Fruit fly (Drosophila melanogaster) whole organism, adult: Measurements from ENCODE around the gene Dhrs4.
A peak's percentile ranks its signal among the peaks of the same experiment; 100 is the strongest.

Source experiments
- CG11617 ChIP-seq: fragments of 200-800 bp; sonication (Bioruptor generic); optimal IDR thresholded peaks from 2 replicates; lab custom pipeline; 2017; ENCODE audit warnings: mild to moderate bottlenecking, missing biosample characterization, missing genetic modification reagents, missing genetic modification characterization
- CG12768 ChIP-seq: fragments of 200-800 bp; sonication (Bioruptor generic); optimal IDR thresholded peaks from 2 replicates; lab custom pipeline; 2017; ENCODE audit warnings: missing biosample characterization, missing genetic modification characterization, mild to moderate bottlenecking, moderate library complexity, missing genetic modification reagents
- CG14711 ChIP-seq: fragments of 200-800 bp; sonication (Bioruptor generic); optimal IDR thresholded peaks from 2 replicates; lab custom pipeline; 2018; ENCODE audit warnings: missing biosample characterization, mild to moderate bottlenecking, missing genetic modification characterization, moderate library complexity
- CG1620 ChIP-seq: fragments of 200-800 bp; sonication (Bioruptor generic); optimal IDR thresholded peaks from 2 replicates; lab custom pipeline; 2016; ENCODE audit warnings: missing biosample characterization, missing genetic modification characterization
- CG33017 ChIP-seq: fragments of 200-800 bp; sonication (Bioruptor generic); optimal IDR thresholded peaks from 2 replicates; lab custom pipeline; 2018; ENCODE audit warnings: missing biosample characterization, mild to moderate bottlenecking, missing genetic modification characterization, moderate library complexity
- CG5204 ChIP-seq: fragments of 200-800 bp; sonication (Bioruptor generic); optimal IDR thresholded peaks from 2 replicates; lab custom pipeline; 2016; ENCODE audit warnings: missing biosample characterization, missing genetic modification characterization
- CG7045 ChIP-seq: fragments of 200-800 bp; sonication (Bioruptor generic); optimal IDR thresholded peaks from 2 replicates; lab custom pipeline; 2017; ENCODE audit warnings: missing biosample characterization, mild to moderate bottlenecking, missing genetic modification characterization
- CG7101 ChIP-seq: fragments of 200-800 bp; sonication (Bioruptor generic); optimal IDR thresholded peaks from 2 replicates; lab custom pipeline; 2018; ENCODE audit warnings: missing biosample characterization, mild to moderate bottlenecking, missing genetic modification characterization, moderate library complexity
- Clk ChIP-seq: fragments of 200-800 bp; sonication (Bioruptor generic); optimal IDR thresholded peaks from 2 replicates; lab custom pipeline; 2017; ENCODE audit warnings: missing biosample characterization, missing genetic modification characterization
- Crg-1 ChIP-seq: fragments of 200-800 bp; sonication (Bioruptor generic); optimal IDR thresholded peaks from 2 replicates; lab custom pipeline; 2016; ENCODE audit warnings: missing biosample characterization, missing genetic modification characterization
- Hr96 ChIP-seq: fragments of 200-800 bp; sonication (Bioruptor generic); optimal IDR thresholded peaks from 2 replicates; lab custom pipeline; 2016; ENCODE audit warnings: missing biosample characterization, missing genetic modification characterization
- Mnt ChIP-seq: fragments of 200-800 bp; sonication (Bioruptor generic); optimal IDR thresholded peaks from 2 replicates; lab custom pipeline; 2016; ENCODE audit warnings: missing biosample characterization, mild to moderate bottlenecking, missing genetic modification characterization
- bab1 ChIP-seq: fragments of 200-800 bp; sonication (Bioruptor generic); optimal IDR thresholded peaks from 3 replicates; lab custom pipeline; 2019; ENCODE audit warnings: missing biosample characterization, mild to moderate bottlenecking, missing genetic modification characterization, moderate library complexity
- cic ChIP-seq: fragments of 200-800 bp; sonication (Bioruptor generic); optimal IDR thresholded peaks from 2 replicates; lab custom pipeline; 2017; ENCODE audit warnings: missing biosample characterization, mild to moderate bottlenecking, missing genetic modification characterization, moderate library complexity
- cnc ChIP-seq, 2 experiments: fragments of >200 bp; optimal IDR thresholded peaks; 2 replicates each; lab custom pipeline; 2017
- kay ChIP-seq: fragments of 200-800 bp; sonication (Bioruptor generic); peaks from one replicate; lab custom pipeline; 2016; ENCODE audit warnings: missing biosample characterization, missing genetic modification characterization, borderline replicate concordance
- ovo ChIP-seq: fragments of 200-800 bp; sonication (Bioruptor generic); optimal IDR thresholded peaks from 2 replicates; lab custom pipeline; 2016; ENCODE audit warnings: missing biosample characterization, missing genetic modification characterization
- pad ChIP-seq: fragments of 200-800 bp; sonication (Bioruptor generic); optimal IDR thresholded peaks from 3 replicates; lab custom pipeline; 2017; ENCODE audit warnings: missing biosample characterization, missing genetic modification characterization, mild to moderate bottlenecking, moderate library complexity, missing genetic modification reagents
- tj ChIP-seq: fragments of 200-800 bp; sonication (Bioruptor generic); optimal IDR thresholded peaks from 3 replicates; lab custom pipeline; 2017; ENCODE audit warnings: missing biosample characterization, mild to moderate bottlenecking, missing genetic modification characterization, moderate library complexity
- toe ChIP-seq: fragments of 200-800 bp; sonication (Bioruptor generic); optimal IDR thresholded peaks from 2 replicates; lab custom pipeline; 2016; ENCODE audit warnings: missing biosample characterization, missing genetic modification characterization

Dhrs4 gene

dm6 chr3L:5184502-5184859, 43.0 kb upstream of the Dhrs4 start:
- peak; percentile 51 for TF ChIP-seq kay
- peak; percentile 53 for TF ChIP-seq ovo (GFP tag; lab: Kevin White, UChicago)
- no peak for TF ChIP-seq Crg-1 (GFP tag; lab: Kevin White, UChicago)
- TF ChIP-seq cic (GFP tag; lab: Kevin White, UChicago) = no peak

- TF ChIP-seq kay (peak; percentile 95), CG11617 (GFP tag; lab: Kevin White, UChicago) (no peak)
Observed at dm6 chr3L:5183662-5184061, 42.2 kb upstream of the Dhrs4 start.

- TF ChIP-seq Clk (GFP tag; lab: Kevin White, UChicago) (no peak), bab1 (no peak), CG33017 (tag; lab: Kevin White, UChicago) (no peak), CG7101 (tag; lab: Kevin White, UChicago) (no peak), tj (GFP tag; lab: Kevin White, UChicago) (no peak)
Observed at dm6 chr3L:5182994-5183566, 41.6 kb upstream of the Dhrs4 start.

dm6 chr3L:5182255-5182993, 41.0 kb upstream of the Dhrs4 start:
- no peak for TF ChIP-seq cic (GFP tag; lab: Kevin White, UChicago)
- TF ChIP-seq CG14711 (tag; lab: Kevin White, UChicago) = no peak
- TF ChIP-seq CG33017 (tag; lab: Kevin White, UChicago) = no peak
- no peak for TF ChIP-seq Mnt (GFP tag; lab: Kevin White, UChicago)
- TF ChIP-seq toe (GFP tag; lab: Kevin White, UChicago) = no peak
- no peak for TF ChIP-seq CG7101 (tag; lab: Kevin White, UChicago)
- TF ChIP-seq bab1 = no peak
- TF ChIP-seq kay = no peak
- no peak for TF ChIP-seq cnc (optimal IDR thresholded peaks at IDR 0.05; lab: Kevin White, UChicago)
- TF ChIP-seq pad (GFP tag; lab: Kevin White, UChicago) = no peak
- TF ChIP-seq tj (GFP tag; lab: Kevin White, UChicago) = no peak
- TF ChIP-seq CG1620 (GFP tag; lab: Kevin White, UChicago) = no peak
- no peak for TF ChIP-seq CG5204 (GFP tag; lab: Kevin White, UChicago)
- TF ChIP-seq Clk (GFP tag; lab: Kevin White, UChicago) = no peak
- no peak for TF ChIP-seq Crg-1 (GFP tag; lab: Kevin White, UChicago)
- TF ChIP-seq CG11617 (GFP tag; lab: Kevin White, UChicago) = no peak
- TF ChIP-seq ovo (GFP tag; lab: Kevin White, UChicago) = no peak
- no peak for TF ChIP-seq Hr96

- TF ChIP-seq kay (peak; percentile 79), CG7101 (tag; lab: Kevin White, UChicago) (peak; percentile 7), pad (GFP tag; lab: Kevin White, UChicago) (no peak), CG12768 (GFP tag; lab: Kevin White, UChicago) (peak; percentile 34), ovo (GFP tag; lab: Kevin White, UChicago) (no peak), Clk (GFP tag; lab: Kevin White, UChicago) (no peak), cic (GFP tag; lab: Kevin White, UChicago) (peak; percentile 59), CG1620 (GFP tag; lab: Kevin White, UChicago) (no peak)
Observed at dm6 chr3L:5180968-5181612, 39.6 kb upstream of the Dhrs4 start.

dm6 chr3L:5180179-5180578, 38.7 kb upstream of the Dhrs4 start:
- TF ChIP-seq cnc (optimal IDR thresholded peaks at IDR 0.05; lab: Kevin White, UChicago) (no peak), Hr96 (no peak), kay (no peak), Crg-1 (GFP tag; lab: Kevin White, UChicago) (no peak), CG7045 (no peak), CG14711 (tag; lab: Kevin White, UChicago) (no peak), CG1620 (GFP tag; lab: Kevin White, UChicago) (no peak), Mnt (GFP tag; lab: Kevin White, UChicago) (peak; percentile 15), ovo (GFP tag; lab: Kevin White, UChicago) (no peak), pad (GFP tag; lab: Kevin White, UChicago) (no peak), cic (GFP tag; lab: Kevin White, UChicago) (peak; percentile 39), Clk (GFP tag; lab: Kevin White, UChicago) (no peak), CG33017 (tag; lab: Kevin White, UChicago) (no peak), CG11617 (GFP tag; lab: Kevin White, UChicago) (no peak), bab1 (no peak), CG5204 (GFP tag; lab: Kevin White, UChicago) (no peak), toe (GFP tag; lab: Kevin White, UChicago) (no peak), CG12768 (GFP tag; lab: Kevin White, UChicago) (peak; percentile 51), tj (GFP tag; lab: Kevin White, UChicago) (peak; percentile 40), CG7101 (tag; lab: Kevin White, UChicago) (no peak)
